Worm (Caenorhabditis elegans) whole organism, L3 larva: ENCODE measurements around the gene ceh-13.

Source experiments
- aly-2 ChIP-seq: fragments of 150-350 bp; optimal IDR thresholded peaks from 2 replicates; lab custom pipeline; 2014; ENCODE audit warnings: missing biosample characterization, missing genetic modification characterization
- ama-1 ChIP-seq: fragments of 150-350 bp; optimal IDR thresholded peaks from 2 replicates; lab custom pipeline; 2018
- ceh-16 ChIP-seq: sonication (generic microtip); optimal IDR thresholded peaks from 2 replicates; lab custom pipeline; 2017; ENCODE audit warnings: missing biosample characterization, missing genetic modification characterization
- ceh-28 ChIP-seq: fragments of 150-350 bp; optimal IDR thresholded peaks from 2 replicates; lab custom pipeline; 2014; ENCODE audit warnings: missing biosample characterization, missing genetic modification reagents, missing genetic modification characterization
- ceh-82 ChIP-seq: fragments of 150-350 bp; optimal IDR thresholded peaks from 2 replicates; lab custom pipeline; 2014; ENCODE audit warnings: missing biosample characterization, missing genetic modification characterization
- ceh-9 ChIP-seq: sonication (generic microtip); optimal IDR thresholded peaks from 2 replicates; lab custom pipeline; 2018; ENCODE audit warnings: missing biosample characterization, missing genetic modification characterization
- daf-12 ChIP-seq: fragments of 150-350 bp; optimal IDR thresholded peaks from 2 replicates; lab custom pipeline; 2014; ENCODE audit warnings: missing biosample characterization, missing genetic modification reagents, missing genetic modification characterization
- egl-27 ChIP-seq: sonication (generic microtip); optimal IDR thresholded peaks from 4 replicates; lab custom pipeline; 2017; ENCODE audit warnings: missing biosample characterization, missing genetic modification reagents, missing genetic modification characterization
- egl-5 ChIP-seq: fragments of 150-350 bp; optimal IDR thresholded peaks from 2 replicates; lab custom pipeline; 2017; ENCODE audit warnings: missing biosample characterization, missing genetic modification reagents, missing genetic modification characterization, inconsistent platforms
- elt-1 ChIP-seq: fragments of 150-350 bp; optimal IDR thresholded peaks from 2 replicates; lab custom pipeline; 2014; ENCODE audit warnings: missing biosample characterization, missing genetic modification characterization
- elt-2 ChIP-seq: sonication (generic microtip); optimal IDR thresholded peaks from 2 replicates; lab custom pipeline; 2016; ENCODE audit warnings: missing genetic modification reagents, mild to moderate bottlenecking, missing genetic modification characterization, missing compliant biosample characterization
- eor-1 ChIP-seq, 2 experiments: fragments of 150-350 bp; optimal IDR thresholded peaks; 2 replicates each; lab custom pipeline; 2014 to 2018; ENCODE audit warnings: missing biosample characterization in 2 of 2, missing genetic modification characterization in 2 of 2
- fkh-10 ChIP-seq: sonication (generic microtip); optimal IDR thresholded peaks from 2 replicates; lab custom pipeline; 2017; ENCODE audit warnings: missing biosample characterization, missing genetic modification reagents, missing genetic modification characterization
- fkh-2 ChIP-seq: fragments of 150-350 bp; optimal IDR thresholded peaks from 2 replicates; lab custom pipeline; 2014; ENCODE audit warnings: missing biosample characterization, missing genetic modification reagents, missing genetic modification characterization
- fos-1 ChIP-seq: fragments of 150-350 bp; optimal IDR thresholded peaks from 2 replicates; lab custom pipeline; 2014; ENCODE audit warnings: missing biosample characterization, missing genetic modification characterization
- hmg-11 ChIP-seq: sonication (generic microtip); optimal IDR thresholded peaks from 2 replicates; lab custom pipeline; 2016; ENCODE audit warnings: missing genetic modification characterization, missing compliant biosample characterization
- jun-1 ChIP-seq: fragments of 150-350 bp; optimal IDR thresholded peaks from 2 replicates; lab custom pipeline; 2014; ENCODE audit warnings: missing biosample characterization, missing genetic modification reagents, missing genetic modification characterization
- lin-15B ChIP-seq: fragments of 150-350 bp; optimal IDR thresholded peaks from 2 replicates; lab custom pipeline; 2014; ENCODE audit warnings: missing biosample characterization, missing genetic modification characterization
- lin-39 ChIP-seq: fragments of 150-350 bp; optimal IDR thresholded peaks from 2 replicates; lab custom pipeline; 2018; ENCODE audit warnings: missing biosample characterization, missing genetic modification reagents, missing genetic modification characterization
- lsy-12 ChIP-seq: sonication (generic microtip); optimal IDR thresholded peaks from 2 replicates; lab custom pipeline; 2016; ENCODE audit warnings: mild to moderate bottlenecking, missing genetic modification characterization, missing compliant biosample characterization
- mdl-1 ChIP-seq: fragments of 150-350 bp; optimal IDR thresholded peaks from 2 replicates; lab custom pipeline; 2014; ENCODE audit warnings: missing biosample characterization, missing genetic modification characterization
- mml-1 ChIP-seq: fragments of 150-350 bp; sonication (generic microtip); optimal IDR thresholded peaks from 3 replicates; lab custom pipeline; 2014; ENCODE audit warnings: missing biosample characterization, missing genetic modification characterization
- nfya-1 ChIP-seq: sonication (generic microtip); optimal IDR thresholded peaks from 2 replicates; lab custom pipeline; 2017; ENCODE audit warnings: missing genetic modification characterization, mild to moderate bottlenecking, missing compliant biosample characterization, antibody characterized with exemption, moderate library complexity; ENCODE audit not compliant: insufficient read depth
- nhr-11 ChIP-seq: fragments of 150-350 bp; optimal IDR thresholded peaks from 2 replicates; lab custom pipeline; 2014; ENCODE audit warnings: missing biosample characterization, missing genetic modification characterization
- nhr-12 ChIP-seq: fragments of 150-350 bp; optimal IDR thresholded peaks from 2 replicates; lab custom pipeline; 2014; ENCODE audit warnings: missing biosample characterization, missing genetic modification characterization
- nhr-23 ChIP-seq: fragments of 150-350 bp; optimal IDR thresholded peaks from 2 replicates; lab custom pipeline; 2014; ENCODE audit warnings: missing biosample characterization, missing genetic modification reagents, missing genetic modification characterization
- nhr-25 ChIP-seq: sonication (generic microtip); optimal IDR thresholded peaks from 2 replicates; lab custom pipeline; 2017; ENCODE audit warnings: missing biosample characterization, missing genetic modification characterization
- nhr-28 ChIP-seq: fragments of 150-350 bp; optimal IDR thresholded peaks from 2 replicates; lab custom pipeline; 2014; ENCODE audit warnings: missing biosample characterization, missing genetic modification characterization
- nhr-43 ChIP-seq: sonication (generic microtip); optimal IDR thresholded peaks from 2 replicates; lab custom pipeline; 2016; ENCODE audit warnings: mild to moderate bottlenecking, missing genetic modification characterization, missing compliant biosample characterization; ENCODE audit not compliant: poor library complexity, severe bottlenecking
- nhr-67 ChIP-seq: fragments of 150-350 bp; optimal IDR thresholded peaks from 2 replicates; lab custom pipeline; 2014; ENCODE audit warnings: missing biosample characterization, missing genetic modification characterization
- nhr-76 ChIP-seq: fragments of 150-350 bp; sonication (generic microtip); optimal IDR thresholded peaks from 5 replicates; lab custom pipeline; 2014; ENCODE audit warnings: missing biosample characterization, missing genetic modification characterization
- nhr-77 ChIP-seq: fragments of 150-350 bp; optimal IDR thresholded peaks from 2 replicates; lab custom pipeline; 2014; ENCODE audit warnings: missing biosample characterization, missing genetic modification characterization
- pha-4 ChIP-seq: fragments of 150-350 bp; optimal IDR thresholded peaks from 2 replicates; lab custom pipeline; 2014; ENCODE audit warnings: missing biosample characterization, missing genetic modification reagents, missing genetic modification characterization
- pqm-1 ChIP-seq: fragments of 150-350 bp; optimal IDR thresholded peaks from 2 replicates; lab custom pipeline; 2017; ENCODE audit warnings: missing biosample characterization, missing genetic modification characterization, inconsistent platforms
- sea-2 ChIP-seq: fragments of 150-350 bp; sonication (generic microtip); optimal IDR thresholded peaks from 4 replicates; lab custom pipeline; 2014; ENCODE audit warnings: missing biosample characterization, missing genetic modification reagents, missing genetic modification characterization
- skn-1 ChIP-seq: fragments of 150-350 bp; optimal IDR thresholded peaks from 2 replicates; lab custom pipeline; 2014; ENCODE audit warnings: missing biosample characterization, missing genetic modification characterization
- snpc-4 ChIP-seq: fragments of 150-350 bp; optimal IDR thresholded peaks from 2 replicates; lab custom pipeline; 2014; ENCODE audit warnings: missing biosample characterization, missing genetic modification characterization
- tbx-2 ChIP-seq: sonication (generic microtip); optimal IDR thresholded peaks from 2 replicates; lab custom pipeline; 2016; ENCODE audit warnings: mild to moderate bottlenecking, missing genetic modification characterization, missing compliant biosample characterization
- unc-39 ChIP-seq: sonication (generic microtip); optimal IDR thresholded peaks from 4 replicates; lab custom pipeline; 2017; ENCODE audit warnings: missing biosample characterization, missing genetic modification characterization
- unc-62 ChIP-seq: fragments of 150-350 bp; sonication (generic microtip); optimal IDR thresholded peaks from 4 replicates; lab custom pipeline; 2014; ENCODE audit warnings: missing biosample characterization, missing genetic modification reagents, missing genetic modification characterization
- zag-1 ChIP-seq: fragments of 150-350 bp; optimal IDR thresholded peaks from 2 replicates; lab custom pipeline; 2014; ENCODE audit warnings: missing biosample characterization, missing genetic modification characterization
- ztf-11 ChIP-seq: fragments of 150-350 bp; optimal IDR thresholded peaks from 2 replicates; lab custom pipeline; 2014; ENCODE audit warnings: missing biosample characterization, missing genetic modification characterization
- ztf-4 ChIP-seq: fragments of 150-350 bp; optimal IDR thresholded peaks from 2 replicates; lab custom pipeline; 2014; ENCODE audit warnings: missing biosample characterization, missing genetic modification characterization

ceh-13 gene

ce11 chrIII:7561872-7562271 is 6.4 kb downstream of the ceh-13 start, which contains the start of gene lgc-12:
Gene lgc-12 (plus strand): TSS chrIII:7562172.
- TF ChIP-seq daf-12 (no peak), fos-1 (tag; lab: Kevin White, UChicago) (no peak), nhr-12 (tag; lab: Kevin White, UChicago) (no peak), elt-2 (tag; lab: Kevin White, UChicago) (no peak), pha-4 (tag; lab: Kevin White, UChicago) (no peak), ceh-28 (no peak), nhr-67 (no peak), ama-1 (lab: Kevin White, UChicago) (no peak), pqm-1 (tag; lab: Kevin White, UChicago) (no peak), fkh-2 (tag; lab: Kevin White, UChicago) (no peak), fkh-10 (no peak), mdl-1 (tag; lab: Kevin White, UChicago) (no peak)

- TF ChIP-seq snpc-4 (no peak), jun-1 (tag; lab: Kevin White, UChicago) (no peak), nfya-1 (no peak), nhr-43 (tag; lab: Kevin White, UChicago) (no peak), pha-4 (tag; lab: Kevin White, UChicago) (no peak), lin-39 (tag; lab: Kevin White, UChicago) (no peak), ceh-9 (tag; lab: Kevin White, UChicago) (no peak), nhr-25 (no peak), skn-1 (tag; lab: Kevin White, UChicago) (no peak), fkh-2 (tag; lab: Kevin White, UChicago) (no peak), ceh-28 (no peak), tbx-2 (tag; lab: Kevin White, UChicago) (no peak), sea-2 (no peak), nhr-11 (tag; lab: Kevin White, UChicago) (no peak), zag-1 (tag; lab: Kevin White, UChicago) (no peak), ztf-4 (tag; lab: Kevin White, UChicago) (no peak), fos-1 (tag; lab: Kevin White, UChicago) (no peak), nhr-28 (no peak)
Observed at ce11 chrIII:7565247-7565646, 9.8 kb downstream of the ceh-13 start, which contains the start of gene ttr-8. Gene ttr-8 (minus strand): TSS chrIII:7565347.

DNA sequence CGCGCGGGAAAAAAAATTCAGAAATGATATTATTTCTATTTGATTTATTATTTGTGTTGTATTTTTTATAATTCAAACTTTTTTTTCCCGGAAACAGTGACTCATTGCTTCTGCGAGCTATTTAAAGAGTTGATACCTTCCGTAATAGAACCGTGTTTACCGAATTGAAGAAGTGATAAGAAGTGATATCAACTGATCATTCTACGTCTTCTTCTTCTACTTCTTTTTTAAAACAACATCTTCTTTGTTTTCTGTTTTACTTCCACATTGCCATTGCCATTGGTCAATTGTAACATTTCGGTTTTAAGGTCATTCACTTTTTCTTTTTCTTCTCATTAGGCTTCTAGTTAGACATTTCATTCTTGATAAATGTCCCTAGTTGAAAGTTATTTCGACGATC is 10.6 kb downstream of the ceh-13 start, which contains the start of gene ttr-32:
ttr-32 (plus strand) TSS at position 314 of the 400 bp plus-strand sequence.
- TF ChIP-seq elt-2 (tag; lab: Kevin White, UChicago) (no peak), unc-39 (tag; lab: Kevin White, UChicago) (no peak)

DNA sequence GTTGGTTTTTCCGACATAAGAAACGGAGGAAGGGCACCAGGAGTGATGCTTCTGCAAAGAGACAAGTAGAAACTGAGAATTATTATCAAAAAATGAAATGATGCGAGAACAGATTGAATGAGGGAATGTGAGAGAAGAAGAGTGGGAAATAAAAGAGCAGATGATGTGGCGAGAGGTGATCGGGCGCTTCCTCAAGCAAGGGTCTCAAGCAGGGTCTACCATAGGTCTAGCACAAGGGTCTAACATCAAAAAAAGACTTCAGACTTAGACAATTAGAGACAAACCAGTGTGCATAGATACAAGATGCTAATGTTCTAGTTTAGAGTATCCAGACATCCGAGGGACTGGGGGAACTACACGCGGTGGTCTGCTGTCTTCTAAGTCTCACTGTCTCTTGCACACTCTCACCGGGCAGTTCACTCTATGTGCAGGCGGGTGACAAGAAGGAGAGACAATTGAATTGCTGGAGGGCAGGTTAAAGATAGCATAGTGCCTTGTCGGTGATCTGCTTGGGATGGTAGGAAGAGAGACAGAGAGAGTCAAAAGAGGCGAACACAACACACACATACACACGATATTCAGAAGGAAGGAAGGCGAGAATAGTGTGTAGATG is 14.7 kb downstream of the ceh-13 start, which contains the start of gene R13A5.7:
R13A5.7 (minus strand) TSS at position 51 of the 613 bp plus-strand sequence.
- peak; percentile 72 for TF ChIP-seq nhr-43 (tag; lab: Kevin White, UChicago)
- TF ChIP-seq mml-1 (tag; lab: Kevin White, UChicago), result no peak
- TF ChIP-seq ztf-11 (tag; lab: Kevin White, UChicago), result no peak
- no peak for TF ChIP-seq nhr-76 (tag; lab: Kevin White, UChicago)
- peak; percentile 39 for TF ChIP-seq nhr-11 (tag; lab: Kevin White, UChicago)
- peak; percentile 20 for TF ChIP-seq elt-1 (tag; lab: Kevin White, UChicago)
- TF ChIP-seq jun-1 (tag; lab: Kevin White, UChicago), result peak; percentile 80
- TF ChIP-seq nhr-28, result no peak
- TF ChIP-seq ceh-82 (tag; lab: Kevin White, UChicago), result peak; percentile 4
- TF ChIP-seq mdl-1 (tag; lab: Kevin White, UChicago), result peak; percentile 80
- peak; percentile 55 for TF ChIP-seq pqm-1 (tag; lab: Kevin White, UChicago)
- no peak for TF ChIP-seq aly-2 (tag; lab: Kevin White, UChicago)
- peak; percentile 48 for TF ChIP-seq nhr-25
- TF ChIP-seq hmg-11 (tag; lab: Kevin White, UChicago), result peak; percentile 91
- TF ChIP-seq snpc-4, result peak; percentile 69
- TF ChIP-seq ceh-16 (tag; lab: Kevin White, UChicago), result no peak
- TF ChIP-seq nhr-12 (tag; lab: Kevin White, UChicago), result no peak
- peak; percentile 71 for TF ChIP-seq ceh-28
- no peak for TF ChIP-seq fos-1 (tag; lab: Kevin White, UChicago)
- TF ChIP-seq ceh-9 (tag; lab: Kevin White, UChicago), result no peak
- TF ChIP-seq nfya-1, result peak; percentile 88
- peak; percentile 64 for TF ChIP-seq unc-62
- no peak for TF ChIP-seq fkh-2 (tag; lab: Kevin White, UChicago)
- TF ChIP-seq tbx-2 (tag; lab: Kevin White, UChicago), result peak; percentile 46
- TF ChIP-seq egl-5 (tag; lab: Kevin White, UChicago), result peak; percentile 47
- no peak for TF ChIP-seq unc-39 (tag; lab: Kevin White, UChicago)
- no peak for TF ChIP-seq ztf-4 (tag; lab: Kevin White, UChicago)
- TF ChIP-seq nhr-77 (tag; lab: Kevin White, UChicago), result no peak
- TF ChIP-seq skn-1 (tag; lab: Kevin White, UChicago), result peak; percentile 43
- peak; percentile 88 for TF ChIP-seq pha-4 (tag; lab: Kevin White, UChicago)
- TF ChIP-seq nhr-23 (tag; lab: Kevin White, UChicago), result peak; percentile 76
- peak; percentile 67 for TF ChIP-seq egl-27 (tag; lab: Kevin White, UChicago)
- peak; percentile 48 for TF ChIP-seq lin-15B (tag; lab: Kevin White, UChicago)
- TF ChIP-seq eor-1 (tag; optimal IDR thresholded peaks at IDR 0.05; lab: Kevin White, UChicago), result no peak
- TF ChIP-seq ama-1 (lab: Kevin White, UChicago), result no peak
- peak; percentile 24 for TF ChIP-seq lsy-12 (tag; lab: Kevin White, UChicago)
- TF ChIP-seq sea-2, result no peak
